Fruit fly (Drosophila melanogaster): ENCODE measurements around the gene Bin1.

Gene Bin1

dm6 chr3R:16221359-16222299 lies 32.3 kb upstream of the Bin1 start (continued):
- TF ChIP-seq hb (GFP tag; IDR thresholded peaks at IDR 0.05; ENCODE audit: partially characterized antibody) (no peak), h (optimal IDR thresholded peaks at IDR 0.05) (no peak), abd-A (tag; optimal IDR thresholded peaks at IDR 0.05) (peak; percentile 94), ERR (GFP tag; optimal IDR thresholded peaks at IDR 0.05) (no peak), Hsf (GFP tag; optimal IDR thresholded peaks at IDR 0.05) (peak; percentile 46), CG4328 (GFP tag; optimal IDR thresholded peaks at IDR 0.05) (peak; percentile 93), jing (GFP tag; optimal IDR thresholded peaks at IDR 0.05) (peak; percentile 5), CG17361 (GFP tag; IDR thresholded peaks at IDR 0.05) (peak; percentile 99), CG11085 (GFP tag; IDR thresholded peaks at IDR 0.05) (0 out of 2 replicates have a peak, but pooled peaks have one; percentile 6), CG10209 (GFP tag; optimal IDR thresholded peaks at IDR 0.05) (peak; percentile 98), Ravus (GFP tag; IDR thresholded peaks at IDR 0.05) (peak; percentile 40), CG5180 (GFP tag; optimal IDR thresholded peaks at IDR 0.05) (peak; percentile 68), CG11695 (GFP tag; IDR thresholded peaks at IDR 0.05) (peak; percentile 76), Scr (GFP tag; IDR thresholded peaks at IDR 0.05; ENCODE audit: partially characterized antibody) (no peak), twi (tag; optimal IDR thresholded peaks at IDR 0.05) (peak; percentile 94), salm (tag; optimal IDR thresholded peaks at IDR 0.05) (peak; percentile 77), pzg (GFP tag; optimal IDR thresholded peaks at IDR 0.05) (no peak), CG14710 (tag; optimal IDR thresholded peaks at IDR 0.05) (peak; percentile 96), Nf-YB (GFP tag; optimal IDR thresholded peaks at IDR 0.05) (peak; percentile 85), chn (GFP tag; optimal IDR thresholded peaks at IDR 0.05) (no peak), CG8478 (optimal IDR thresholded peaks at IDR 0.05) (peak; percentile 94), CG8089 (GFP tag; optimal IDR thresholded peaks at IDR 0.05) (no peak), lbe (GFP tag; optimal IDR thresholded peaks at IDR 0.05) (peak; percentile 13), seq (GFP tag; IDR thresholded peaks at IDR 0.05) (no peak), Sox100B (GFP tag; optimal IDR thresholded peaks at IDR 0.05) (peak; percentile 98), Hr78 (GFP tag; optimal IDR thresholded peaks at IDR 0.05) (peak in 1 of 2 experiments; percentile 91), CG10321 (GFP tag; IDR thresholded peaks at IDR 0.05) (no peak), Doc2 (GFP tag; IDR thresholded peaks at IDR 0.05) (no peak), Eip74EF (GFP tag; optimal IDR thresholded peaks at IDR 0.05) (peak in 1 of 2 experiments; percentile 92), CG6683 (GFP tag; optimal IDR thresholded peaks at IDR 0.05) (peak; percentile 81), org-1 (GFP tag; optimal IDR thresholded peaks at IDR 0.05) (peak; percentile 88), klu (GFP tag; IDR thresholded peaks at IDR 0.05) (no peak), Hey (tag; optimal IDR thresholded peaks at IDR 0.05) (no peak), cwo (GFP tag; optimal IDR thresholded peaks at IDR 0.05) (peak; percentile 57), CG6765 (GFP tag; optimal IDR thresholded peaks at IDR 0.05) (peak; percentile 91), pb (GFP tag; optimal IDR thresholded peaks at IDR 0.05) (peak; percentile 53), gcm (GFP tag; optimal IDR thresholded peaks at IDR 0.05) (peak; percentile 88), E2f2 (GFP tag; IDR thresholded peaks at IDR 0.05) (peak; percentile 17; the same call in 1 of the 2 replicates), sug (tag; optimal IDR thresholded peaks at IDR 0.05) (peak; percentile 90), Gug (GFP tag; IDR thresholded peaks at IDR 0.05) (peak; percentile 89), maf-S (GFP tag; optimal IDR thresholded peaks at IDR 0.05) (no peak), CG17328 (GFP tag; IDR thresholded peaks at IDR 0.05) (peak; percentile 66), Jarid2 (GFP tag; optimal IDR thresholded peaks at IDR 0.05) (peak; percentile 69), CG11504 (tag; optimal IDR thresholded peaks at IDR 0.05) (peak; percentile 96), NfI (GFP tag; optimal IDR thresholded peaks at IDR 0.05) (peak; percentile 90), Mes4 (GFP tag; optimal IDR thresholded peaks at IDR 0.05) (no peak), unpg (GFP tag; optimal IDR thresholded peaks at IDR 0.05) (peak; percentile 79), CG34376 (GFP tag; optimal IDR thresholded peaks at IDR 0.05) (no peak)
